Worm (Caenorhabditis elegans): Measurements from ENCODE around the gene rpl-34.

Gene rpl-34

ce11 chrIV:12268272-12269045, at the start of gene rpl-34, which contains the start of gene ppm-1.H:
Gene rpl-34 (plus strand): TSS chrIV:12268995.
Gene ppm-1.H (minus strand): TSS chrIV:12268322.
- TF ChIP-seq snpc-4 (GFP tag; optimal IDR thresholded peaks at IDR 0.05) = no peak
- peak in 3 of 4 experiments; percentile 7 to 48 (median 29) for TF ChIP-seq snpc-4 (tag; optimal IDR thresholded peaks at IDR 0.05)
- no peak for TF ChIP-seq egrh-3 (GFP tag; IDR thresholded peaks at IDR 0.05)
- TF ChIP-seq nhr-80 (tag; optimal IDR thresholded peaks at IDR 0.05) = no peak
- TF ChIP-seq T26A5.8 (tag; optimal IDR thresholded peaks at IDR 0.05) = no peak
- no peak for TF ChIP-seq madf-8 (GFP tag; conservative IDR thresholded peaks at IDR 0.05)
- peak; percentile 39 for TF ChIP-seq efl-1 (GFP tag; optimal IDR thresholded peaks at IDR 0.05)
- TF ChIP-seq hmg-1.2 (GFP tag; IDR thresholded peaks at IDR 0.05) = peak; percentile 10; the same call in 1 of the 2 replicates
- TF ChIP-seq attf-5 (GFP tag; optimal IDR thresholded peaks at IDR 0.05) = peak; percentile 43
- peak; percentile 40; the same call in 1 of the 2 replicates for TF ChIP-seq attf-3 (GFP tag; conservative IDR thresholded peaks at IDR 0.05)
- TF ChIP-seq lsy-27 (tag; optimal IDR thresholded peaks at IDR 0.05; ENCODE audit: borderline replicate concordance, insufficient read depth) = no peak
- TF ChIP-seq F49E8.2 (tag; optimal IDR thresholded peaks at IDR 0.05; ENCODE audit: insufficient read depth) = peak; percentile 8
- no peak for TF ChIP-seq madf-3 (GFP tag; IDR thresholded peaks at IDR 0.05)
- no peak for TF ChIP-seq F10E7.11 (tag; optimal IDR thresholded peaks at IDR 0.05)
- no peak for TF ChIP-seq nhr-27 (tag; optimal IDR thresholded peaks at IDR 0.05)
- no peak for TF ChIP-seq hlh-12 (tag; optimal IDR thresholded peaks at IDR 0.05)
- no peak for TF ChIP-seq him-1 (tag; optimal IDR thresholded peaks at IDR 0.05)
- peak; percentile 8 for TF ChIP-seq ceh-27 (GFP tag; optimal IDR thresholded peaks at IDR 0.05)
- TF ChIP-seq cebp-1 (GFP tag; IDR thresholded peaks at IDR 0.05) = no peak
- TF ChIP-seq cebp-1 (tag; optimal IDR thresholded peaks at IDR 0.05) = no peak
- no peak for TF ChIP-seq hrde-1 (tag; optimal IDR thresholded peaks at IDR 0.05; ENCODE audit: borderline replicate concordance)
- no peak for TF ChIP-seq tbx-9 (tag; optimal IDR thresholded peaks at IDR 0.05; ENCODE audit: borderline replicate concordance)
- TF ChIP-seq B0261.1 (tag; optimal IDR thresholded peaks at IDR 0.05) = no peak
- no peak for TF ChIP-seq Y53G8AR.9 (GFP tag; conservative IDR thresholded peaks at IDR 0.05)
- TF ChIP-seq nfya-2 (GFP tag; IDR thresholded peaks at IDR 0.05) = no peak
- TF ChIP-seq tbp1 (GFP tag; optimal IDR thresholded peaks at IDR 0.05) = no peak
- TF ChIP-seq lin-35 (GFP tag; optimal IDR thresholded peaks at IDR 0.05) = peak in 1 of 3 experiments; percentile 46
- peak; percentile 64 for TF ChIP-seq F23B12.7 (tag; optimal IDR thresholded peaks at IDR 0.05; ENCODE audit: insufficient read depth)
- peak; percentile 74 for TF ChIP-seq F33H1.4 (GFP tag; IDR thresholded peaks at IDR 0.05)
- TF ChIP-seq lsl-1 (GFP tag; optimal IDR thresholded peaks at IDR 0.05) = peak; percentile 76
- 0 out of 2 replicates have a peak, but pooled peaks have one; percentile 18 for TF ChIP-seq K11D2.4 (GFP tag; IDR thresholded peaks at IDR 0.05)
- TF ChIP-seq mcd-1 (GFP tag; IDR thresholded peaks at IDR 0.05) = no peak
- no peak for TF ChIP-seq gei-17 (GFP tag; optimal IDR thresholded peaks at IDR 0.05)
- no peak for TF ChIP-seq ztf-3 (GFP tag; optimal IDR thresholded peaks at IDR 0.05)
- no peak for TF ChIP-seq Y79H2A.3 (GFP tag; conservative IDR thresholded peaks at IDR 0.05)
- peak; percentile 59 for TF ChIP-seq snpc-3.4 (tag; optimal IDR thresholded peaks at IDR 0.05)
- no peak for TF ChIP-seq nfya-1 (tag; optimal IDR thresholded peaks at IDR 0.05; ENCODE audit: borderline replicate concordance, insufficient read depth)
- no peak for TF ChIP-seq ztf-22 (GFP tag; optimal IDR thresholded peaks at IDR 0.05)
- TF ChIP-seq zfh-2 (GFP tag; conservative IDR thresholded peaks at IDR 0.05) = no peak

All from whole organism, young adult.